Worm (Caenorhabditis elegans): ENCODE measurements around the gene fbxa-62.

Gene fbxa-62

DNA sequence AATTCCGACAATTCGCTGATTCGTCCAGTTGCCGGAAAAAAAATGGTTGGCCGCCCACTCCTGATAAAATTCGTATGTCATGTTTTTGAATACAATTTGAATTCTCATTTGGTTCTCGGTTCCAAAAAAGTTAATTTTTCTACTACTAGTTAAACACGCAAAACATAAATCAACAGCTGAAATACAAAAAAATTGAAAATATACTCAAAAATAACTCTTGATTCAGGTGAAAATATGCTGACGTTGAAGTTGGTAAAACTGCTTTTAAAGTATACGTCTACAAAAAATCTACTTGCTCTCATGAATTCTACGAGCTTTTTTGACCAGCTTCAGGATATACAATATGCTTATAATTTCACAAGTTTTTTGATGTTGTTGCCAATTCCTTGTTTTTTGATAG, 13.0 kb downstream of the fbxa-62 start, which contains the start of gene srz-56:
TSS of gene srz-56 (plus strand) at position 301 of the 400 bp plus-strand sequence.
- no peak for TF ChIP-seq F26F4.8 (GFP tag; conservative IDR thresholded peaks at IDR 0.05)
- no peak for TF ChIP-seq R02D3.7 (tag; optimal IDR thresholded peaks at IDR 0.05)
- TF ChIP-seq nhr-25 (tag; optimal IDR thresholded peaks at IDR 0.05; ENCODE audit: borderline replicate concordance, insufficient read depth), result no peak
- TF ChIP-seq pqm-1 (tag; optimal IDR thresholded peaks at IDR 0.05), result no peak
- no peak for TF ChIP-seq ces-1 (GFP tag; optimal IDR thresholded peaks at IDR 0.05)
- no peak for TF ChIP-seq lin-1 (GFP tag; IDR thresholded peaks at IDR 0.05)
- no peak for TF ChIP-seq mdl-1 (tag; optimal IDR thresholded peaks at IDR 0.05)
- no peak for TF ChIP-seq zag-1 (tag; optimal IDR thresholded peaks at IDR 0.05)
- no peak for TF ChIP-seq unc-130 (GFP tag; optimal IDR thresholded peaks at IDR 0.05)
- TF ChIP-seq nhr-237 (tag; optimal IDR thresholded peaks at IDR 0.05), result no peak
- no peak for TF ChIP-seq hif-1 (tag; optimal IDR thresholded peaks at IDR 0.05)
- no peak for TF ChIP-seq Y75B8A.6 (GFP tag; IDR thresholded peaks at IDR 0.05)
- TF ChIP-seq nhr-41 (GFP tag; IDR thresholded peaks at IDR 0.05), result no peak
- TF ChIP-seq dmd-8 (GFP tag; IDR thresholded peaks at IDR 0.05), result no peak
- no peak for TF ChIP-seq hlh-30 (tag; optimal IDR thresholded peaks at IDR 0.05; ENCODE audit: insufficient read depth)
- no peak for TF ChIP-seq hmg-1.1 (GFP tag; IDR thresholded peaks at IDR 0.05)
- TF ChIP-seq aha-1 (tag), result no peak
- no peak for TF ChIP-seq mxl-2 (GFP tag; conservative IDR thresholded peaks at IDR 0.05)

DNA sequence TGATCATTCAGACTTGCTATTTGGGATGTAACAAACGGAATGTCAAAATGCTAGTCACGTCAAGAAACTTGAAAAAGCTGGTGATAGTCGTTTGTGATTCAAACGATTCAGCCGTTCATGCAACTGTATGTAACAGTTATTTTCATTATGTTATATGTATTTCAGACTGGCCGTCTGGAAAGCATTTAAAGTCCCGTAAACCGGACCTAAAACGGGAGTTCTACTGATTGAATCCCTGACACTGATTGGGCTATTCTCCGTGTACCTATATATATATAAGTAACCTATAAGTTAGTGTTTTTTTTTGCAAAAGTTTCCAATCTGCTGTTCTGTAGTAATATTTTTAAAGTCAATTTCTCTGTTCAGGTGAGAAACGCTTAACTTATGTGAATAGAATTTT, 16.1 kb downstream of the fbxa-62 start:
- TF ChIP-seq aha-1 (tag) (peak; percentile 94), nhr-6 (tag; optimal IDR thresholded peaks at IDR 0.05) (no peak), Y5F2A.4 (GFP tag; optimal IDR thresholded peaks at IDR 0.05) (no peak), nhr-25 (tag; optimal IDR thresholded peaks at IDR 0.05; ENCODE audit: borderline replicate concordance, insufficient read depth) (no peak)

DNA sequence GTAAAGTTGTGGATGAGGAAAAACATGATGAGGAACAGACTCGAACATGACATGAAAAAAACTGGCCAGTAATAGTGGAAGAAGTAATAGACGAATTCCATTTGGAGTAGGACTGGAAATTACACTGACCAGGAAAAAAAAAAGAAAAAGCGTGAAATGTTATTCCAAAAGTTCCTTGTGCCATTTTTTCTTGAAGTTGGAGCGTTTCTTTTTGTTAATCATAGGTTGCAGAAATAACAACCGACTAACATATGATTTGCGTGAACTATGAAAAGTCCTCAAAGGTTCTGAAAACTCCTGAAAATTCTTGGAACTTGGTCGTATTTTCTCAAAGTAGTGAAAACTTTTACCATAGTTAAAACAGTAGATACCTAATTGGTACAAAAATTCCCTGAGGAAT, 18.2 kb downstream of the fbxa-62 start, which contains the start of gene srd-67:
TSS of gene srd-67 (minus strand) at position 101 of the 400 bp plus-strand sequence.
- no peak for TF ChIP-seq unc-62 (GFP tag; optimal IDR thresholded peaks at IDR 0.05 in 1 of 2)
- TF ChIP-seq unc-62 (tag; optimal IDR thresholded peaks at IDR 0.05), result no peak
- TF ChIP-seq lin-29 (GFP tag; IDR thresholded peaks at IDR 0.05), result no peak
- peak; percentile 14 for TF ChIP-seq aha-1 (tag)

DNA sequence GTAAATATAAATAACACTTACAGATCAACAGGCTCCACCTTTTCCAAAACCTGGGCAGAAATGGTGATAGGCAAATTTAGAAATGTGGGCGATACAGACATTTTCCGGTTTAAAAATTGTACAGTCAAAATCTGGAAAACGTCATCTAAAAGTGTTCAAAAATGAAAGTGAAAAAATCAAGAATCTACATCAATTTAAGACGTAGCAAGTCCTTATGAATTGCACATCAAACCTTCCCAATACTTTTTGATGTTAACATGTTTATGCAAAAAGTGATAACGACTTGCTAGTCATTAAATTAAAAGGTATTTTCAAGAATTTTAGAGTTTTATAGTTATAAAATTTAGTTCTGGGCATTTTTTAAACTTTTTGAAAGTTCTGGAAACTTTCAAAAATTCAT, 23.8 kb downstream of the fbxa-62 start, which contains the start of gene fbxa-7:
TSS of gene fbxa-7 (minus strand) at position 101 of the 400 bp plus-strand sequence.
- TF ChIP-seq F37D6.2 (tag; optimal IDR thresholded peaks at IDR 0.05) (no peak), unc-39 (tag; optimal IDR thresholded peaks at IDR 0.05) (no peak), egl-27 (tag; optimal IDR thresholded peaks at IDR 0.05) (no peak), mdl-1 (tag; optimal IDR thresholded peaks at IDR 0.05) (no peak), zag-1 (tag; optimal IDR thresholded peaks at IDR 0.05) (no peak), nhr-77 (tag; optimal IDR thresholded peaks at IDR 0.05) (no peak), hlh-11 (tag; optimal IDR thresholded peaks at IDR 0.05) (no peak), ces-1 (GFP tag; optimal IDR thresholded peaks at IDR 0.05) (no peak), rbr-2 (tag; optimal IDR thresholded peaks at IDR 0.05) (no peak), attf-4 (tag; optimal IDR thresholded peaks at IDR 0.05) (no peak), dpl-1 (GFP tag; optimal IDR thresholded peaks at IDR 0.05) (no peak), ceh-82 (tag; optimal IDR thresholded peaks at IDR 0.05) (no peak), gei-8 (GFP tag; optimal IDR thresholded peaks at IDR 0.05) (no peak), dmd-8 (GFP tag; IDR thresholded peaks at IDR 0.05) (no peak), Y105C5A.15 (GFP tag; IDR thresholded peaks at IDR 0.05) (no peak), nhr-6 (tag; optimal IDR thresholded peaks at IDR 0.05) (no peak), aha-1 (tag) (no peak), snpc-4 (tag; optimal IDR thresholded peaks at IDR 0.05) (no peak), aly-2 (tag; optimal IDR thresholded peaks at IDR 0.05) (no peak), zip-2 (tag; optimal IDR thresholded peaks at IDR 0.05) (no peak)
